Worm (Caenorhabditis elegans) whole organism, late embryonic: ENCODE results near the gene B0244.10.

ENCODE experiments used
- gmeb-2 ChIP-seq: sonication (generic microtip); optimal IDR thresholded peaks from 2 replicates; lab custom pipeline; 2016; ENCODE audit warnings: missing genetic modification characterization, inconsistent platforms, missing compliant biosample characterization
- odd-2 ChIP-seq: sonication (generic microtip); optimal IDR thresholded peaks from 2 replicates; lab custom pipeline; 2017; ENCODE audit warnings: antibody characterized with exemption, mild to moderate bottlenecking, missing genetic modification characterization, missing compliant biosample characterization
- sdc-2 ChIP-seq: sonication (generic microtip); optimal IDR thresholded peaks from 2 replicates; lab custom pipeline; 2016; ENCODE audit warnings: missing genotype, missing genetic modification characterization, missing compliant biosample characterization

- no peak for TF ChIP-seq sdc-2 (tag; lab: Kevin White, UChicago)
- TF ChIP-seq gmeb-2 = no peak
- TF ChIP-seq odd-2 (tag; lab: Kevin White, UChicago) = no peak
These were observed 25.8 kb downstream of the B0244.10 start for ce11 chrIII:5760721-5761120.
